Fruit fly (Drosophila melanogaster) whole organism, prepupa: Measurements from ENCODE around the gene CG18558.
A peak's percentile ranks its signal among the peaks of the same experiment; 100 is the strongest.

Source experiments
- Blimp-1 ChIP-seq: fragments of 200-800 bp; sonication (Bioruptor generic); optimal IDR thresholded peaks from 3 replicates; lab custom pipeline; 2017; ENCODE audit warnings: missing biosample characterization, missing genetic modification characterization, mild to moderate bottlenecking, moderate library complexity, missing genetic modification reagents
- CG10631 ChIP-seq: fragments of 200-800 bp; sonication (Bioruptor generic); optimal IDR thresholded peaks from 2 replicates; lab custom pipeline; 2016; ENCODE audit warnings: missing biosample characterization, missing genetic modification characterization
- CG11762 ChIP-seq: fragments of 200-800 bp; sonication (Bioruptor generic); optimal IDR thresholded peaks from 3 replicates; lab custom pipeline; 2016; ENCODE audit warnings: missing biosample characterization, missing genetic modification characterization; ENCODE audit not compliant: insufficient read depth
- CG32006 ChIP-seq: fragments of 200-800 bp; sonication (Bioruptor generic); optimal IDR thresholded peaks from 3 replicates; lab custom pipeline; 2017; ENCODE audit warnings: missing biosample characterization, mild to moderate bottlenecking, missing genetic modification characterization
- CG9139 ChIP-seq: fragments of 200-800 bp; sonication (Bioruptor generic); optimal IDR thresholded peaks from 3 replicates; lab custom pipeline; 2017; ENCODE audit warnings: missing biosample characterization, mild to moderate bottlenecking, missing genetic modification characterization
- Eip93F ChIP-seq: fragments of 200-800 bp; sonication (Bioruptor generic); optimal IDR thresholded peaks from 2 replicates; lab custom pipeline; 2016; ENCODE audit warnings: missing biosample characterization, mild to moderate bottlenecking, missing genetic modification characterization
- Hr38 ChIP-seq: sonication (Bioruptor generic); optimal IDR thresholded peaks from 2 replicates; lab custom pipeline; 2016; ENCODE audit warnings: missing biosample characterization, missing genetic modification characterization
- Hr39 ChIP-seq: fragments of 200-800 bp; sonication (Bioruptor generic); optimal IDR thresholded peaks from 2 replicates; lab custom pipeline; 2016; ENCODE audit warnings: missing biosample characterization, missing genetic modification characterization
- eg ChIP-seq: fragments of 200-800 bp; sonication (Bioruptor generic); IDR thresholded peaks from 3 replicates; pipeline ENCODE4 v1.3.6; 2022; ENCODE audit warnings: missing biosample characterization, missing genetic modification characterization
- spab ChIP-seq: fragments of 200-800 bp; sonication (Bioruptor generic); optimal IDR thresholded peaks from 2 replicates; lab custom pipeline; 2017; ENCODE audit warnings: missing biosample characterization, mild to moderate bottlenecking, missing genetic modification characterization, missing genetic modification reagents
- svp ChIP-seq: fragments of 200-800 bp; sonication (Bioruptor generic); peaks from one replicate; lab custom pipeline; 2016; ENCODE audit warnings: missing biosample characterization, missing genetic modification characterization
- vri ChIP-seq: fragments of 200-800 bp; sonication (Bioruptor generic); optimal IDR thresholded peaks from 3 replicates; lab custom pipeline; 2016; ENCODE audit warnings: missing biosample characterization, mild to moderate bottlenecking, missing genetic modification characterization

DNA sequence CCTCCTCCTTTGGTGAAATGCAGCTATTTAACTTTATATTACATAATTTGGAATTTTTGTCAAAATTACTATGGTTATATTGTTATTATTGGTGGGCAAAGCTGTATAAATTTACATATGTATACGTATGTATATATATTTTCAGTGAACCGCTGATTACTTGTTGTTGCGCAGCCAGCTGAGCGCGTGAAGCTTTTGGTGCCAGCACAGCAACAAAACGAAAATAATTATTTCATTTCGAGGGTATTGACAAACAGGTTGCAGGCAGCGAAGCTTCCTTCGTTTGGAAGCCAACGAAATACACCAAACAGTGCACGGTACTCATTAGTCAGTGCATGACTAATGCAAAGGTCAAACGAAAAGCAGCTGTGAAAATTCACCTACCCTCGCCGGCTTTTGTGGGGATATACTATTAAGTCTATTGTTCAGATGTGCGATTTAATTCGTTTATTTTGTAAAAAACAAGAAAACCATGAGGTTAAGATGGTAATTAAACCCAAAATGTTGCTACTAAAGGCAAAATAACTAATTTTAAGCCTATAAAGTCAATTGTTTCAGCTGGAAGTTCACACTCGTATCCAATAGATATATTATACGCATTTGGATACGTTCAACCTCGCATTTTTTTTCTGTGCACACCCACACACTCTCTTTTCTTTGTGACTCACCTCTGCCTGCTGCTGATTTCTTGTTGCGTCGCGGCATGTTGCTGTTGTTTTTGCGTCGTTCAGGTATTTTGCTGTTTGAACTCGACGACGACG, 28.8 kb upstream of the CG18558 start:
- peak; percentile 37 for TF ChIP-seq CG11762
- TF ChIP-seq CG10631 = peak; percentile 41
- peak; percentile 37 for TF ChIP-seq spab
- TF ChIP-seq CG9139 (GFP tag; lab: Kevin White, UChicago) = no peak
- TF ChIP-seq Blimp-1 (GFP tag; lab: Kevin White, UChicago) = peak; percentile 16
- TF ChIP-seq Hr39 (GFP tag; lab: Kevin White, UChicago) = peak; percentile 50
- TF ChIP-seq svp (GFP tag; lab: Kevin White, UChicago) = peak; percentile 84
- TF ChIP-seq eg (GFP tag; lab: Robert Waterston, UW) = peak; percentile 32; the same call in 1 of the 3 replicates
- TF ChIP-seq CG32006 (GFP tag; lab: Kevin White, UChicago) = peak; percentile 44
- no peak for TF ChIP-seq Hr38 (GFP tag; lab: Kevin White, UChicago)
- TF ChIP-seq Eip93F (GFP tag; lab: Kevin White, UChicago) = peak; percentile 39
- peak; percentile 59 for TF ChIP-seq vri (GFP tag; lab: Kevin White, UChicago)
